Worm (Caenorhabditis elegans): ENCODE results near the gene T16H12.13.

- TF ChIP-seq ama-1 (optimal IDR thresholded peaks at IDR 0.05) (no peak), ama-1 (GFP tag; optimal IDR thresholded peaks at IDR 0.05) (no peak), T07F8.4 (tag; optimal IDR thresholded peaks at IDR 0.05) (no peak), dpl-1 (GFP tag; optimal IDR thresholded peaks at IDR 0.05) (no peak), Y95B8A.8 (GFP tag; IDR thresholded peaks at IDR 0.05) (no peak), ztf-26 (tag; optimal IDR thresholded peaks at IDR 0.05) (no peak)
Observed at ce11 chrIII:10085103-10085502, at the start of gene T16H12.13.

Measured in whole organism, young adult.